Fruit fly (Drosophila melanogaster) whole organism, embryonic: Measurements from ENCODE around the gene Rok.

Source experiments
- Awh ChIP-seq: fragments of 200-800 bp; sonication (Bioruptor generic); IDR thresholded peaks from 2 replicates; pipeline ENCODE4, ENCODE4 v1.3.6; 2022; ENCODE audit warnings: missing biosample characterization, missing genetic modification characterization
- B-H1 ChIP-seq: fragments of 200-800 bp; sonication (Bioruptor generic); IDR thresholded peaks from 3 replicates; pipeline ENCODE4 v1.3.6; 2022; ENCODE audit warnings: missing biosample characterization, missing genetic modification characterization
- BEAF-32 ChIP-seq: fragments of 200-800 bp; sonication (Bioruptor generic); optimal IDR thresholded peaks from 3 replicates; lab custom pipeline; 2017; ENCODE audit warnings: missing biosample characterization, missing genetic modification characterization, mild to moderate bottlenecking, moderate library complexity, missing genetic modification reagents
- CG10209 ChIP-seq: fragments of 200-800 bp; sonication (Bioruptor generic); optimal IDR thresholded peaks from 3 replicates; lab custom pipeline; 2017; ENCODE audit warnings: missing biosample characterization, mild to moderate bottlenecking, missing genetic modification characterization, missing genetic modification reagents
- CG1024 ChIP-seq: fragments of 200-800 bp; sonication (Bioruptor generic); IDR thresholded peaks from 2 replicates; pipeline ENCODE4 v1.3.6; 2022; ENCODE audit warnings: missing biosample characterization, missing genetic modification characterization
- CG10366 ChIP-seq: fragments of 200-800 bp; sonication (Bioruptor generic); IDR thresholded peaks from 2 replicates; pipeline ENCODE4 v1.3.6; 2022; ENCODE audit warnings: missing biosample characterization, missing genetic modification characterization
- CG10565 ChIP-seq: fragments of 200-800 bp; sonication (Bioruptor generic); optimal IDR thresholded peaks from 3 replicates; lab custom pipeline; 2016; ENCODE audit warnings: missing biosample characterization, mild to moderate bottlenecking, missing genetic modification characterization
- CG11560 ChIP-seq: fragments of 200-800 bp; sonication (Bioruptor generic); IDR thresholded peaks from 3 replicates; pipeline ENCODE4 v1.3.6; 2022; ENCODE audit warnings: missing biosample characterization, missing genetic modification characterization
- CG1792 ChIP-seq: fragments of 200-800 bp; sonication (Bioruptor generic); optimal IDR thresholded peaks from 2 replicates; lab custom pipeline; 2016; ENCODE audit warnings: missing biosample characterization, missing genetic modification characterization
- CG30431 ChIP-seq: fragments of 200-800 bp; sonication (Bioruptor generic); optimal IDR thresholded peaks from 2 replicates; lab custom pipeline; 2017; ENCODE audit warnings: missing biosample characterization, missing genetic modification characterization
- CG3838 ChIP-seq: fragments of 200-800 bp; sonication (Bioruptor generic); optimal IDR thresholded peaks from 3 replicates; lab custom pipeline; 2016; ENCODE audit warnings: missing biosample characterization, missing genetic modification characterization
- CG3847 ChIP-seq: fragments of 200-800 bp; sonication (Bioruptor generic); IDR thresholded peaks from 2 replicates; pipeline ENCODE4 v1.3.6; 2022; ENCODE audit warnings: missing biosample characterization, missing genetic modification characterization
- CG4360 ChIP-seq: fragments of 200-800 bp; sonication (Bioruptor generic); IDR thresholded peaks from 2 replicates; pipeline ENCODE4 v1.3.6; 2022; ENCODE audit warnings: missing biosample characterization, missing genetic modification characterization
- CG5953 ChIP-seq: fragments of 200-800 bp; sonication (Bioruptor generic); IDR thresholded peaks from 2 replicates; pipeline ENCODE4 v1.3.6; 2022; ENCODE audit warnings: missing biosample characterization, missing genetic modification characterization
- CG6654 ChIP-seq: fragments of 200-800 bp; sonication (Bioruptor generic); optimal IDR thresholded peaks from 2 replicates; lab custom pipeline; 2017; ENCODE audit warnings: missing biosample characterization, mild to moderate bottlenecking, missing genetic modification characterization
- CG7556 ChIP-seq: fragments of 200-800 bp; sonication (Bioruptor generic); optimal IDR thresholded peaks from 2 replicates; lab custom pipeline; 2017; ENCODE audit warnings: missing biosample characterization, mild to moderate bottlenecking, missing genetic modification characterization
- Dbx ChIP-seq: fragments of 200-800 bp; sonication (Bioruptor generic); IDR thresholded peaks from 3 replicates; pipeline ENCODE4 v1.3.6; 2022; ENCODE audit warnings: missing biosample characterization, missing genetic modification characterization
- Deaf1 ChIP-seq: fragments of 200-800 bp; optimal IDR thresholded peaks from 3 replicates; lab custom pipeline; 2019; ENCODE audit warnings: missing biosample characterization, mild to moderate bottlenecking, missing genetic modification characterization, moderate library complexity
- Dip2 ChIP-seq: fragments of 200-800 bp; sonication (Bioruptor generic); IDR thresholded peaks from 2 replicates; pipeline ENCODE4 v1.3.6; 2022; ENCODE audit warnings: missing biosample characterization, missing genetic modification characterization
- HHEX ChIP-seq: fragments of 200-800 bp; sonication (Bioruptor generic); optimal IDR thresholded peaks from 3 replicates; lab custom pipeline; 2017; ENCODE audit warnings: missing biosample characterization, mild to moderate bottlenecking, missing genetic modification characterization, missing genetic modification reagents
- Hr51 ChIP-seq, 2 experiments: fragments of 200-800 bp; sonication (Bioruptor generic); optimal IDR thresholded peaks; 2 replicates in 1 of 2; 3 replicates in 1 of 2; lab custom pipeline; 2016 to 2018; ENCODE audit warnings: missing biosample characterization in 2 of 2, missing genetic modification characterization in 2 of 2, mild to moderate bottlenecking in 1 of 2, moderate library complexity in 1 of 2
- Meics ChIP-seq: fragments of 200-800 bp; sonication (Bioruptor generic); optimal IDR thresholded peaks from 2 replicates; lab custom pipeline; 2017; ENCODE audit warnings: missing biosample characterization, mild to moderate bottlenecking, missing genetic modification characterization
- Myb ChIP-seq: fragments of 200-800 bp; sonication (Bioruptor generic); optimal IDR thresholded peaks from 2 replicates; lab custom pipeline; 2016; ENCODE audit warnings: missing biosample characterization, missing genetic modification characterization
- NC2α ChIP-seq: fragments of 200-800 bp; sonication (Bioruptor generic); optimal IDR thresholded peaks from 2 replicates; lab custom pipeline; 2016; ENCODE audit warnings: missing biosample characterization, missing genetic modification characterization
- NFAT ChIP-seq: fragments of 200-800 bp; sonication (Bioruptor generic); IDR thresholded peaks from 2 replicates; pipeline ENCODE4 v1.3.6; 2022; ENCODE audit warnings: missing biosample characterization, missing genetic modification characterization
- Scr ChIP-seq: fragments of 200-800 bp; sonication (Bioruptor generic); IDR thresholded peaks from 2 replicates; pipeline ENCODE4 v1.3.6; 2022; ENCODE audit warnings: missing biosample characterization, missing genetic modification characterization; ENCODE audit not compliant: partially characterized antibody
- Sox102F ChIP-seq: fragments of 200-800 bp; sonication (Bioruptor generic); optimal IDR thresholded peaks from 2 replicates; lab custom pipeline; 2018; ENCODE audit warnings: missing biosample characterization, mild to moderate bottlenecking, missing genetic modification characterization, moderate library complexity
- Sry-δ ChIP-seq: fragments of 200-800 bp; sonication (Bioruptor generic); optimal IDR thresholded peaks from 2 replicates; lab custom pipeline; 2016; ENCODE audit warnings: missing biosample characterization, missing genetic modification characterization
- Stat92E ChIP-seq, 3 experiments: fragments of >200 bp in 2 of 3; fragments of 200-800 bp in 1 of 3; sonication (Bioruptor generic) in 1 of 3; optimal IDR thresholded peaks; 2 replicates each; lab custom pipeline; 2017 to 2019; ENCODE audit warnings: missing biosample characterization in 3 of 3, missing genetic modification characterization in 3 of 3, mild to moderate bottlenecking in 1 of 3, moderate library complexity in 1 of 3
- az2 ChIP-seq: fragments of 200-800 bp; sonication (Bioruptor generic); optimal IDR thresholded peaks from 3 replicates; lab custom pipeline; 2016; ENCODE audit warnings: missing biosample characterization, missing genetic modification characterization
- cad ChIP-seq: fragments of >200 bp; optimal IDR thresholded peaks from 2 replicates; lab custom pipeline; 2017; ENCODE audit warnings: missing biosample characterization, missing genetic modification characterization
- ci ChIP-seq: fragments of 200-800 bp; sonication (Bioruptor generic); IDR thresholded peaks from 3 replicates; pipeline ENCODE4 v1.3.6; 2022; ENCODE audit warnings: missing biosample characterization, missing genetic modification characterization
- crc ChIP-seq: fragments of 200-800 bp; sonication (Bioruptor generic); optimal IDR thresholded peaks from 2 replicates; lab custom pipeline; 2016; ENCODE audit warnings: missing biosample characterization, missing genetic modification characterization
- crp ChIP-seq, 2 experiments: fragments of 200-800 bp; sonication (Bioruptor generic); optimal IDR thresholded peaks; 2 replicates in 1 of 2; 3 replicates in 1 of 2; lab custom pipeline; 2017; ENCODE audit warnings: missing biosample characterization in 2 of 2, missing genetic modification characterization in 2 of 2, mild to moderate bottlenecking in 1 of 2, moderate library complexity in 1 of 2
- danr ChIP-seq: fragments of 200-800 bp; sonication (Bioruptor generic); IDR thresholded peaks from 2 replicates; pipeline ENCODE4 v1.3.6; 2022; ENCODE audit warnings: missing biosample characterization, missing genetic modification characterization
- eve ChIP-seq, 2 experiments: fragments of >200 bp; optimal IDR thresholded peaks; 2 replicates each; lab custom pipeline; 2017; ENCODE audit warnings: missing biosample characterization in 2 of 2, missing genetic modification characterization in 2 of 2
- fd102C ChIP-seq: fragments of 200-800 bp; sonication (Bioruptor generic); optimal IDR thresholded peaks from 2 replicates; lab custom pipeline; 2018; ENCODE audit warnings: missing biosample characterization, mild to moderate bottlenecking, missing genetic modification characterization, moderate library complexity
- gcm ChIP-seq: fragments of 200-800 bp; sonication (Bioruptor generic); optimal IDR thresholded peaks from 2 replicates; lab custom pipeline; 2019; ENCODE audit warnings: missing biosample characterization, mild to moderate bottlenecking, missing genetic modification characterization, moderate library complexity
- grn ChIP-seq: fragments of 200-800 bp; sonication (Bioruptor generic); optimal IDR thresholded peaks from 3 replicates; lab custom pipeline; 2017; ENCODE audit warnings: missing biosample characterization, missing genetic modification characterization
- ham ChIP-seq: fragments of 200-800 bp; sonication (Bioruptor generic); IDR thresholded peaks from 2 replicates; pipeline ENCODE4 v1.3.6; 2022; ENCODE audit warnings: missing biosample characterization, missing genetic modification characterization
- mam ChIP-seq: fragments of 200-800 bp; sonication (Bioruptor generic); optimal IDR thresholded peaks from 3 replicates; lab custom pipeline; 2016; ENCODE audit warnings: missing biosample characterization, missing genetic modification characterization
- scrt ChIP-seq: fragments of 200-800 bp; sonication (Bioruptor generic); optimal IDR thresholded peaks from 2 replicates; lab custom pipeline; 2018; ENCODE audit warnings: missing biosample characterization, mild to moderate bottlenecking, missing genetic modification characterization, moderate library complexity
- sd ChIP-seq: fragments of 200-800 bp; sonication (Bioruptor generic); optimal IDR thresholded peaks from 3 replicates; lab custom pipeline; 2018; ENCODE audit warnings: missing biosample characterization, mild to moderate bottlenecking, missing genetic modification characterization, moderate library complexity
- shn ChIP-seq: fragments of 200-800 bp; sonication (Bioruptor generic); optimal IDR thresholded peaks from 3 replicates; lab custom pipeline; 2016; ENCODE audit warnings: missing biosample characterization, missing genetic modification characterization
- stwl ChIP-seq: fragments of 200-800 bp; sonication (Bioruptor generic); optimal IDR thresholded peaks from 3 replicates; lab custom pipeline; 2018; ENCODE audit warnings: missing biosample characterization, mild to moderate bottlenecking, missing genetic modification characterization, moderate library complexity
- tna ChIP-seq: fragments of 200-800 bp; sonication (Bioruptor generic); IDR thresholded peaks from 2 replicates; pipeline ENCODE4 v1.3.6; 2022; ENCODE audit warnings: missing biosample characterization, missing genetic modification characterization; ENCODE audit not compliant: partially characterized antibody
- trh ChIP-seq: fragments of 200-800 bp; sonication (Bioruptor generic); optimal IDR thresholded peaks from 2 replicates; lab custom pipeline; 2016; ENCODE audit warnings: missing biosample characterization, missing genetic modification characterization
- ttk ChIP-seq: fragments of 200-800 bp; sonication (Bioruptor generic); IDR thresholded peaks from 2 replicates; pipeline ENCODE4 v2.1.2; 2022; ENCODE audit warnings: missing biosample characterization, missing genetic modification characterization
- wek ChIP-seq: fragments of 200-800 bp; sonication (Bioruptor generic); optimal IDR thresholded peaks from 3 replicates; lab custom pipeline; 2018; ENCODE audit warnings: missing biosample characterization, mild to moderate bottlenecking, missing genetic modification characterization, moderate library complexity
- yki ChIP-seq: fragments of >200 bp; optimal IDR thresholded peaks from 3 replicates; lab custom pipeline; 2018
- zen ChIP-seq: fragments of 200-800 bp; sonication (Bioruptor generic); optimal IDR thresholded peaks from 3 replicates; lab custom pipeline; 2018; ENCODE audit warnings: missing biosample characterization, mild to moderate bottlenecking, missing genetic modification characterization, moderate library complexity

The Rok gene

dm6 chrX:16644535-16645131 is 7.4 kb upstream of the Rok start (continued):
- TF ChIP-seq gcm (GFP tag; lab: Kevin White, UChicago) (peak; percentile 39), CG10209 (GFP tag; lab: Kevin White, UChicago) (peak; percentile 71), CG6654 (GFP tag; lab: Kevin White, UChicago) (no peak), BEAF-32 (GFP tag; lab: Kevin White, UChicago) (no peak), CG4360 (no peak), CG5953 (GFP tag; lab: Robert Waterston, UW) (0 out of 2 replicates have a peak, but pooled peaks have one; percentile 37), ham (GFP tag; lab: Robert Waterston, UW) (no peak), Dip2 (GFP tag; lab: Robert Waterston, UW) (no peak), eve (GFP tag; optimal IDR thresholded peaks at IDR 0.05; lab: Kevin White, UChicago) (no peak), yki (no peak), sd (peak; percentile 36), zen (peak; percentile 52), NC2α (GFP tag; lab: Kevin White, UChicago) (peak; percentile 16), mam (GFP tag; lab: Kevin White, UChicago) (no peak), fd102C (GFP tag; lab: Kevin White, UChicago) (peak; percentile 68), CG1024 (no peak), danr (GFP tag; lab: Robert Waterston, UW) (no peak), tna (GFP tag; lab: Robert Waterston, UW) (no peak), Myb (GFP tag; lab: Kevin White, UChicago) (no peak), trh (GFP tag; lab: Kevin White, UChicago) (no peak), B-H1 (GFP tag; lab: Robert Waterston, UW) (no peak; the same call in 2 of the 3 replicates), Awh (GFP tag; lab: Robert Waterston, UW) (peak; percentile 75), CG7556 (GFP tag; lab: Kevin White, UChicago) (peak; percentile 43), cad (GFP tag; lab: Kevin White, UChicago) (peak; percentile 90), crp (GFP tag; optimal IDR thresholded peaks at IDR 0.05; lab: Kevin White, UChicago) (no peak), CG11560 (tag; lab: Robert Waterston, UW) (no peak), CG1792 (GFP tag; lab: Kevin White, UChicago) (no peak), stwl (tag; lab: Kevin White, UChicago) (peak; percentile 2), Stat92E (GFP tag; optimal IDR thresholded peaks at IDR 0.05; lab: Kevin White, UChicago) (no peak), Meics (GFP tag; lab: Kevin White, UChicago) (peak; percentile 13), az2 (GFP tag; lab: Kevin White, UChicago) (no peak), wek (peak; percentile 78), shn (GFP tag; lab: Kevin White, UChicago) (no peak), ttk (no peak), CG10366 (GFP tag; lab: Robert Waterston, UW) (no peak; the same call in 1 of the 2 replicates), NFAT (GFP tag; lab: Robert Waterston, UW) (no peak), Hr51 (GFP tag; optimal IDR thresholded peaks at IDR 0.05; lab: Kevin White, UChicago) (peak; percentile 17 to 21), scrt (GFP tag; lab: Kevin White, UChicago) (no peak), Scr (GFP tag; lab: Robert Waterston, UW) (no peak), CG3838 (GFP tag; lab: Kevin White, UChicago) (peak; percentile 53), grn (GFP tag; lab: Kevin White, UChicago) (peak; percentile 87), CG3847 (GFP tag; lab: Robert Waterston, UW) (no peak), CG30431 (GFP tag; lab: Kevin White, UChicago) (no peak), ci (peak; percentile 83), Deaf1 (tag; lab: Kevin White, UChicago) (no peak), crc (no peak), Dbx (no peak), Sox102F (GFP tag; lab: Kevin White, UChicago) (peak; percentile 49), HHEX (GFP tag; lab: Kevin White, UChicago) (peak; percentile 14), Sry-δ (GFP tag; lab: Kevin White, UChicago) (no peak), CG10565 (GFP tag; lab: Kevin White, UChicago) (no peak)
